Worm (Caenorhabditis elegans): ENCODE measurements around the gene acbp-7.

The acbp-7 gene

ce11 chrIII:4842173-4842572 lies 4.6 kb downstream of the acbp-7 start, which contains the start of gene clec-156:
Gene clec-156 (minus strand): TSS chrIII:4842273.
- no peak for TF ChIP-seq elt-1 (tag; optimal IDR thresholded peaks at IDR 0.05)
- TF ChIP-seq C34F6.9 (tag; optimal IDR thresholded peaks at IDR 0.05) = no peak

ce11 chrIII:4844327-4844726 lies 6.8 kb downstream of the acbp-7 start, which contains the start of the genes clec-157 and fkh-5:
Gene clec-157 (minus strand): TSS chrIII:4844427.
Gene fkh-5 (plus strand): TSS chrIII:4844662.
- TF ChIP-seq C34F6.9 (tag; optimal IDR thresholded peaks at IDR 0.05) (no peak), blmp-1 (tag; optimal IDR thresholded peaks at IDR 0.05; ENCODE audit: insufficient read depth) (no peak), nhr-129 (tag; optimal IDR thresholded peaks at IDR 0.05) (no peak), ceh-16 (tag; optimal IDR thresholded peaks at IDR 0.05) (no peak), nhr-10 (tag; optimal IDR thresholded peaks at IDR 0.05) (no peak), skn-1 (tag; optimal IDR thresholded peaks at IDR 0.05) (no peak), peb-1 (tag; optimal IDR thresholded peaks at IDR 0.05) (no peak), ceh-82 (tag; optimal IDR thresholded peaks at IDR 0.05) (no peak), unc-55 (GFP tag; optimal IDR thresholded peaks at IDR 0.05) (no peak), lin-11 (tag; optimal IDR thresholded peaks at IDR 0.05) (no peak), ztf-4 (tag; optimal IDR thresholded peaks at IDR 0.05) (no peak), zag-1 (tag; optimal IDR thresholded peaks at IDR 0.05) (no peak), F13H6.1 (tag; optimal IDR thresholded peaks at IDR 0.05) (no peak), alr-1 (tag; optimal IDR thresholded peaks at IDR 0.05) (no peak), nhr-77 (tag; optimal IDR thresholded peaks at IDR 0.05) (no peak)

- TF ChIP-seq nhr-77 (tag; optimal IDR thresholded peaks at IDR 0.05) (no peak), fos-1 (tag; optimal IDR thresholded peaks at IDR 0.05) (no peak), sma-3 (GFP tag; optimal IDR thresholded peaks at IDR 0.05) (no peak), mbf-1 (tag; optimal IDR thresholded peaks at IDR 0.05) (no peak), unc-62 (GFP tag; optimal IDR thresholded peaks at IDR 0.05) (no peak), gmeb-1 (tag; optimal IDR thresholded peaks at IDR 0.05) (no peak), ztf-4 (tag; optimal IDR thresholded peaks at IDR 0.05) (no peak), zag-1 (tag; optimal IDR thresholded peaks at IDR 0.05) (no peak), C34F6.9 (tag; optimal IDR thresholded peaks at IDR 0.05) (no peak), nhr-21 (tag; optimal IDR thresholded peaks at IDR 0.05) (no peak), sem-4 (tag; optimal IDR thresholded peaks at IDR 0.05) (no peak), egl-27 (tag; optimal IDR thresholded peaks at IDR 0.05) (no peak), aly-2 (tag; optimal IDR thresholded peaks at IDR 0.05) (no peak), nhr-23 (tag; optimal IDR thresholded peaks at IDR 0.05) (no peak), R02D3.7 (tag; optimal IDR thresholded peaks at IDR 0.05) (no peak), blmp-1 (tag; optimal IDR thresholded peaks at IDR 0.05; ENCODE audit: insufficient read depth) (no peak), lin-39 (tag; optimal IDR thresholded peaks at IDR 0.05) (no peak), crh-2 (tag; optimal IDR thresholded peaks at IDR 0.05) (no peak), nhr-25 (tag; optimal IDR thresholded peaks at IDR 0.05) (no peak), lin-13 (GFP tag; optimal IDR thresholded peaks at IDR 0.05) (no peak)
Measured at ce11 chrIII:4849739-4850138, 12.2 kb downstream of the acbp-7 start, which contains the start of gene nonu-1. Gene nonu-1 (minus strand): TSS chrIII:4849907.

- TF ChIP-seq zag-1 (tag; optimal IDR thresholded peaks at IDR 0.05) (no peak), dmd-4 (tag; optimal IDR thresholded peaks at IDR 0.05) (no peak), nhr-25 (tag; optimal IDR thresholded peaks at IDR 0.05) (no peak), gmeb-1 (tag; optimal IDR thresholded peaks at IDR 0.05) (peak; percentile 6), lsy-2 (tag; optimal IDR thresholded peaks at IDR 0.05) (peak in 1 of 2 experiments; percentile 38), nhr-6 (tag; optimal IDR thresholded peaks at IDR 0.05) (no peak), elt-3 (tag; optimal IDR thresholded peaks at IDR 0.05) (no peak), egl-27 (tag; optimal IDR thresholded peaks at IDR 0.05) (no peak), crh-2 (tag; optimal IDR thresholded peaks at IDR 0.05) (peak; percentile 5), Y55F3AM.14 (GFP tag; optimal IDR thresholded peaks at IDR 0.05) (no peak), unc-55 (GFP tag; optimal IDR thresholded peaks at IDR 0.05) (peak; percentile 54), elt-1 (tag; optimal IDR thresholded peaks at IDR 0.05) (no peak), nhr-237 (tag; optimal IDR thresholded peaks at IDR 0.05) (no peak), nhr-129 (tag; optimal IDR thresholded peaks at IDR 0.05) (peak; percentile 8), nhr-23 (tag; optimal IDR thresholded peaks at IDR 0.05) (no peak)
Measured at ce11 chrIII:4850139-4850538, 12.6 kb downstream of the acbp-7 start, which contains the start of gene F26A1.1. Gene F26A1.1 (plus strand): TSS chrIII:4850507.

Data from whole organism, L2 larva.